Fruit fly (Drosophila melanogaster) whole organism, embryonic: ENCODE data around the gene HDAC1.

Experiments
- ATbp ChIP-seq: fragments of 200-800 bp; sonication (Bioruptor generic); optimal IDR thresholded peaks from 2 replicates; lab custom pipeline; 2017; ENCODE audit warnings: missing biosample characterization, mild to moderate bottlenecking, missing genetic modification characterization, missing genetic modification reagents
- Ada2b ChIP-seq: fragments of 200-800 bp; sonication (Bioruptor generic); IDR thresholded peaks from 2 replicates; pipeline ENCODE4 v1.3.6; 2022; ENCODE audit warnings: missing biosample characterization, missing genetic modification characterization
- Asciz ChIP-seq: fragments of 200-800 bp; sonication (Bioruptor generic); optimal IDR thresholded peaks from 2 replicates; lab custom pipeline; 2017; ENCODE audit warnings: missing biosample characterization, mild to moderate bottlenecking, missing genetic modification characterization, missing genetic modification reagents
- CG11560 ChIP-seq: fragments of 200-800 bp; sonication (Bioruptor generic); IDR thresholded peaks from 3 replicates; pipeline ENCODE4 v1.3.6; 2022; ENCODE audit warnings: missing biosample characterization, missing genetic modification characterization
- CG12155 ChIP-seq: fragments of 200-800 bp; sonication (Bioruptor generic); optimal IDR thresholded peaks from 3 replicates; lab custom pipeline; 2016; ENCODE audit warnings: missing biosample characterization, missing genetic modification characterization
- CG12299 ChIP-seq: fragments of 200-800 bp; sonication (Bioruptor generic); optimal IDR thresholded peaks from 2 replicates; lab custom pipeline; 2018; ENCODE audit warnings: missing biosample characterization, mild to moderate bottlenecking, missing genetic modification characterization
- CG12942 ChIP-seq: fragments of 200-800 bp; sonication (Bioruptor generic); optimal IDR thresholded peaks from 3 replicates; lab custom pipeline; 2016; ENCODE audit warnings: missing biosample characterization, missing genetic modification characterization
- CG1529 ChIP-seq: fragments of 200-800 bp; sonication (Bioruptor generic); optimal IDR thresholded peaks from 3 replicates; lab custom pipeline; 2018; ENCODE audit warnings: missing biosample characterization, missing genetic modification characterization
- CG15696 ChIP-seq: fragments of 200-800 bp; sonication (Bioruptor generic); optimal IDR thresholded peaks from 2 replicates; lab custom pipeline; 2019; ENCODE audit warnings: missing biosample characterization, mild to moderate bottlenecking, missing genetic modification characterization, moderate library complexity
- CG18262 ChIP-seq: fragments of 200-800 bp; optimal IDR thresholded peaks from 3 replicates; lab custom pipeline; 2019; ENCODE audit warnings: missing biosample characterization, mild to moderate bottlenecking, missing genetic modification characterization, moderate library complexity
- CG18599 ChIP-seq: fragments of 200-800 bp; sonication (Bioruptor generic); optimal IDR thresholded peaks from 3 replicates; lab custom pipeline; 2017; ENCODE audit warnings: missing biosample characterization, missing genetic modification characterization, mild to moderate bottlenecking, moderate library complexity, missing genetic modification reagents
- CG18619 ChIP-seq: fragments of 200-800 bp; sonication (Bioruptor generic); optimal IDR thresholded peaks from 3 replicates; lab custom pipeline; 2017; ENCODE audit warnings: missing biosample characterization, mild to moderate bottlenecking, missing genetic modification characterization
- CG2202 ChIP-seq: fragments of 200-800 bp; sonication (Bioruptor generic); optimal IDR thresholded peaks from 2 replicates; lab custom pipeline; 2018; ENCODE audit warnings: missing biosample characterization, mild to moderate bottlenecking, missing genetic modification characterization
- CG3065 ChIP-seq: fragments of 200-800 bp; sonication (Bioruptor generic); optimal IDR thresholded peaks from 2 replicates; lab custom pipeline; 2016; ENCODE audit warnings: missing biosample characterization, missing genetic modification characterization
- CG3163 ChIP-seq: fragments of 200-800 bp; sonication (Bioruptor generic); optimal IDR thresholded peaks from 3 replicates; lab custom pipeline; 2016; ENCODE audit warnings: missing biosample characterization, missing genetic modification characterization
- CG33213 ChIP-seq: fragments of 200-800 bp; sonication (Bioruptor generic); optimal IDR thresholded peaks from 3 replicates; lab custom pipeline; 2016; ENCODE audit warnings: missing biosample characterization, missing genetic modification characterization
- CG4282 ChIP-seq: fragments of 200-800 bp; sonication (Bioruptor generic); optimal IDR thresholded peaks from 2 replicates; lab custom pipeline; 2016; ENCODE audit warnings: missing biosample characterization, missing genetic modification characterization
- CG7271 ChIP-seq: fragments of 200-800 bp; sonication (Bioruptor generic); optimal IDR thresholded peaks from 2 replicates; lab custom pipeline; 2018; ENCODE audit warnings: missing biosample characterization, mild to moderate bottlenecking, missing genetic modification characterization, moderate library complexity
- CG9215 ChIP-seq: fragments of 200-800 bp; sonication (Bioruptor generic); IDR thresholded peaks from 2 replicates; pipeline ENCODE4 v1.3.6; 2022; ENCODE audit warnings: missing biosample characterization, missing genetic modification characterization
- CHES-1-like ChIP-seq: fragments of 200-800 bp; sonication (Bioruptor generic); optimal IDR thresholded peaks from 2 replicates; lab custom pipeline; 2016; ENCODE audit warnings: missing biosample characterization, missing genetic modification characterization
- CTCF ChIP-seq: fragments of 200-800 bp; sonication (Bioruptor generic); optimal IDR thresholded peaks from 2 replicates; lab custom pipeline; 2017; ENCODE audit warnings: missing biosample characterization, mild to moderate bottlenecking, missing genetic modification characterization, moderate library complexity
- CrebB ChIP-seq: fragments of 200-800 bp; sonication (Bioruptor generic); optimal IDR thresholded peaks from 3 replicates; lab custom pipeline; 2018; ENCODE audit warnings: missing biosample characterization, mild to moderate bottlenecking, missing genetic modification characterization
- Dad ChIP-seq: fragments of 200-800 bp; sonication (Bioruptor generic); optimal IDR thresholded peaks from 3 replicates; lab custom pipeline; 2016; ENCODE audit warnings: missing biosample characterization, missing genetic modification characterization
- Ets97D ChIP-seq: fragments of 200-800 bp; sonication (Bioruptor generic); optimal IDR thresholded peaks from 3 replicates; lab custom pipeline; 2016; ENCODE audit warnings: missing biosample characterization, missing genetic modification characterization
- Hey ChIP-seq: fragments of 200-800 bp; sonication (Bioruptor generic); optimal IDR thresholded peaks from 3 replicates; lab custom pipeline; 2018; ENCODE audit warnings: missing biosample characterization, mild to moderate bottlenecking, missing genetic modification characterization
- Hr78 ChIP-seq, 2 experiments: fragments of 200-800 bp in 1 of 2; fragments of >200 bp in 1 of 2; sonication (Bioruptor generic) in 1 of 2; optimal IDR thresholded peaks; 2 replicates each; lab custom pipeline; 2017 to 2019; ENCODE audit warnings: missing biosample characterization in 2 of 2, missing genetic modification characterization in 2 of 2, mild to moderate bottlenecking in 1 of 2, moderate library complexity in 1 of 2
- Lhr ChIP-seq: fragments of 200-800 bp; sonication (Bioruptor generic); optimal IDR thresholded peaks from 3 replicates; lab custom pipeline; 2017; ENCODE audit warnings: mild to moderate bottlenecking, missing biosample characterization, missing genetic modification reagents, missing genetic modification characterization
- NK7.1 ChIP-seq: fragments of 200-800 bp; sonication (Bioruptor generic); optimal IDR thresholded peaks from 3 replicates; lab custom pipeline; 2016; ENCODE audit warnings: missing biosample characterization, missing genetic modification characterization
- chinmo ChIP-seq: fragments of 200-800 bp; sonication (Bioruptor generic); IDR thresholded peaks from 4 replicates; pipeline ENCODE4 v1.3.6; 2022; ENCODE audit warnings: missing biosample characterization, missing genetic modification characterization; ENCODE audit not compliant: partially characterized antibody
- dysf ChIP-seq: fragments of 200-800 bp; sonication (Bioruptor generic); IDR thresholded peaks from 3 replicates; pipeline ENCODE4 v1.3.6; 2022; ENCODE audit warnings: missing biosample characterization, missing genetic modification characterization
- ewg ChIP-seq: fragments of 200-800 bp; sonication (Bioruptor generic); optimal IDR thresholded peaks from 3 replicates; lab custom pipeline; 2017; ENCODE audit warnings: mild to moderate bottlenecking, missing biosample characterization, missing genetic modification reagents, missing genetic modification characterization
- gcm ChIP-seq: fragments of 200-800 bp; sonication (Bioruptor generic); optimal IDR thresholded peaks from 2 replicates; lab custom pipeline; 2019; ENCODE audit warnings: missing biosample characterization, mild to moderate bottlenecking, missing genetic modification characterization, moderate library complexity
- gfzf ChIP-seq: fragments of 200-800 bp; sonication (Bioruptor generic); optimal IDR thresholded peaks from 2 replicates; lab custom pipeline; 2016; ENCODE audit warnings: missing biosample characterization, mild to moderate bottlenecking, missing genetic modification characterization, moderate library complexity
- gsb ChIP-seq: fragments of 200-800 bp; sonication (Bioruptor generic); IDR thresholded peaks from 2 replicates; pipeline ENCODE4 v1.3.6; 2022; ENCODE audit warnings: missing biosample characterization, missing genetic modification characterization
- her ChIP-seq: fragments of 200-800 bp; sonication (Bioruptor generic); optimal IDR thresholded peaks from 2 replicates; lab custom pipeline; 2016; ENCODE audit warnings: missing biosample characterization, missing genetic modification characterization
- hth ChIP-seq: fragments of >200 bp; optimal IDR thresholded peaks from 2 replicates; lab custom pipeline; 2017; ENCODE audit warnings: inconsistent platforms
- insv ChIP-seq, 2 experiments: fragments of 200-800 bp; sonication (Bioruptor generic); optimal IDR thresholded peaks; 3 replicates each; lab custom pipeline; 2016 to 2018; ENCODE audit warnings: missing biosample characterization in 2 of 2, missing genetic modification characterization in 2 of 2
- jumu ChIP-seq: fragments of 200-800 bp; sonication (Bioruptor generic); optimal IDR thresholded peaks from 3 replicates; lab custom pipeline; 2016; ENCODE audit warnings: missing biosample characterization, missing genetic modification characterization
- lab ChIP-seq: fragments of 200-800 bp; sonication (Bioruptor generic); optimal IDR thresholded peaks from 3 replicates; lab custom pipeline; 2017; ENCODE audit warnings: missing biosample characterization, missing genetic modification characterization, mild to moderate bottlenecking, moderate library complexity, missing genetic modification reagents
- lmd ChIP-seq: fragments of 200-800 bp; sonication (Bioruptor generic); IDR thresholded peaks from 2 replicates; pipeline ENCODE4 v1.3.6; 2022; ENCODE audit warnings: missing biosample characterization, missing genetic modification characterization
- luna ChIP-seq: fragments of 200-800 bp; sonication (Bioruptor generic); optimal IDR thresholded peaks from 2 replicates; lab custom pipeline; 2016; ENCODE audit warnings: missing biosample characterization, missing genetic modification characterization
- nau ChIP-seq: fragments of 200-800 bp; sonication (Bioruptor generic); optimal IDR thresholded peaks from 3 replicates; lab custom pipeline; 2017; ENCODE audit warnings: missing biosample characterization, mild to moderate bottlenecking, missing genetic modification characterization, missing genetic modification reagents
- nerfin-1 ChIP-seq: fragments of 200-800 bp; sonication (Bioruptor generic); optimal IDR thresholded peaks from 3 replicates; lab custom pipeline; 2019; ENCODE audit warnings: missing biosample characterization, mild to moderate bottlenecking, missing genetic modification characterization, moderate library complexity
- otp ChIP-seq: fragments of 200-800 bp; sonication (Bioruptor generic); IDR thresholded peaks from 3 replicates; pipeline ENCODE4, ENCODE4 v1.3.6; 2022; ENCODE audit warnings: missing biosample characterization, missing genetic modification characterization
- pan ChIP-seq, 4 experiments: fragments of >200 bp in 3 of 4; fragments of 200-800 bp in 1 of 4; sonication (Bioruptor generic) in 1 of 4; optimal IDR thresholded peaks in 3 of 4; IDR thresholded peaks in 1 of 4; 2 replicates each; pipeline versions ENCODE4 v1.3.6 to Lab custom; 2017 to 2022; ENCODE audit warnings: missing biosample characterization in 2 of 4, missing genetic modification characterization in 2 of 4, mixed read lengths in 1 of 4
- pros ChIP-seq: fragments of 200-800 bp; sonication (Bioruptor generic); optimal IDR thresholded peaks from 3 replicates; lab custom pipeline; 2019; ENCODE audit warnings: missing biosample characterization, mild to moderate bottlenecking, missing genetic modification characterization, moderate library complexity
- so ChIP-seq: fragments of 200-800 bp; sonication (Bioruptor generic); IDR thresholded peaks from 3 replicates; pipeline ENCODE4 v1.3.6; 2022; ENCODE audit warnings: missing biosample characterization, missing genetic modification characterization
- sr ChIP-seq: fragments of 200-800 bp; sonication (Bioruptor generic); IDR thresholded peaks from 3 replicates; pipeline ENCODE4 v1.3.6; 2022; ENCODE audit warnings: missing biosample characterization, missing genetic modification characterization
- trem ChIP-seq: fragments of 200-800 bp; optimal IDR thresholded peaks from 3 replicates; lab custom pipeline; 2019; ENCODE audit warnings: missing biosample characterization, mild to moderate bottlenecking, missing genetic modification characterization, moderate library complexity
- vvl ChIP-seq: fragments of 200-800 bp; sonication (Bioruptor generic); IDR thresholded peaks from 2 replicates; pipeline ENCODE4 v1.3.6; 2022; ENCODE audit warnings: missing biosample characterization, missing genetic modification characterization

The HDAC1 gene

dm6 chr3L:4606739-4607428 lies 19.6 kb upstream of the HDAC1 start (continued):
- TF ChIP-seq CG33213 (GFP tag; lab: Kevin White, UChicago) (no peak), Ada2b (GFP tag; lab: Robert Waterston, UW) (no peak), vvl (GFP tag; lab: Robert Waterston, UW) (no peak), dysf (GFP tag; lab: Robert Waterston, UW) (no peak), chinmo (GFP tag; lab: Robert Waterston, UW) (no peak), CG11560 (no peak), pros (GFP tag; lab: Kevin White, UChicago) (no peak), CG18599 (no peak), CG18619 (GFP tag; lab: Kevin White, UChicago) (no peak), CG7271 (no peak), CG9215 (GFP tag; lab: Robert Waterston, UW) (no peak), NK7.1 (GFP tag; lab: Kevin White, UChicago) (no peak), Ets97D (no peak), ewg (GFP tag; lab: Kevin White, UChicago) (no peak), nau (GFP tag; lab: Kevin White, UChicago) (no peak), CG1529 (peak; percentile 21), nerfin-1 (tag; lab: Kevin White, UChicago) (peak; percentile 2), CrebB (tag; lab: Kevin White, UChicago) (no peak), otp (GFP tag; lab: Robert Waterston, UW) (no peak), Hey (tag; lab: Kevin White, UChicago) (no peak), insv (GFP tag; optimal IDR thresholded peaks at IDR 0.05; lab: Kevin White, UChicago) (no peak), CG3163 (GFP tag; lab: Kevin White, UChicago) (no peak), her (GFP tag; lab: Kevin White, UChicago) (no peak), CG12942 (no peak), CTCF (no peak), Hr78 (GFP tag; optimal IDR thresholded peaks at IDR 0.05; lab: Kevin White, UChicago) (peak in 1 of 2 experiments; percentile 74), CG12299 (tag; lab: Kevin White, UChicago) (no peak), lmd (GFP tag; lab: Robert Waterston, UW) (no peak), gfzf (GFP tag; lab: Kevin White, UChicago) (no peak), ATbp (GFP tag; lab: Kevin White, UChicago) (no peak), pan (optimal IDR thresholded peaks at IDR 0.05; lab: Kevin White, UChicago) (no peak), pan (GFP tag; optimal IDR thresholded peaks at IDR 0.05 in 1 of 2, IDR thresholded peaks at IDR 0.05 in 1 of 2) (no peak), Lhr (GFP tag; lab: Kevin White, UChicago) (no peak), CG12155 (no peak), hth (lab: Kevin White, UChicago) (no peak), trem (tag; lab: Kevin White, UChicago) (no peak), sr (GFP tag; lab: Robert Waterston, UW) (no peak; the same call in 2 of the 3 replicates), Asciz (GFP tag; lab: Kevin White, UChicago) (no peak), gsb (GFP tag; lab: Robert Waterston, UW) (no peak), CHES-1-like (no peak), CG3065 (GFP tag; lab: Kevin White, UChicago) (no peak), jumu (GFP tag; lab: Kevin White, UChicago) (no peak), CG2202 (tag; lab: Kevin White, UChicago) (no peak), CG15696 (peak; percentile 28), luna (no peak), CG4282 (no peak), Dad (no peak), gcm (GFP tag; lab: Kevin White, UChicago) (peak; percentile 41), CG18262 (tag; lab: Kevin White, UChicago) (peak; percentile 45), so (GFP tag; lab: Robert Waterston, UW) (no peak), lab (GFP tag; lab: Kevin White, UChicago) (no peak)
